Worm (Caenorhabditis elegans): ENCODE results near the gene R08C7.1.

Gene R08C7.1

DNA sequence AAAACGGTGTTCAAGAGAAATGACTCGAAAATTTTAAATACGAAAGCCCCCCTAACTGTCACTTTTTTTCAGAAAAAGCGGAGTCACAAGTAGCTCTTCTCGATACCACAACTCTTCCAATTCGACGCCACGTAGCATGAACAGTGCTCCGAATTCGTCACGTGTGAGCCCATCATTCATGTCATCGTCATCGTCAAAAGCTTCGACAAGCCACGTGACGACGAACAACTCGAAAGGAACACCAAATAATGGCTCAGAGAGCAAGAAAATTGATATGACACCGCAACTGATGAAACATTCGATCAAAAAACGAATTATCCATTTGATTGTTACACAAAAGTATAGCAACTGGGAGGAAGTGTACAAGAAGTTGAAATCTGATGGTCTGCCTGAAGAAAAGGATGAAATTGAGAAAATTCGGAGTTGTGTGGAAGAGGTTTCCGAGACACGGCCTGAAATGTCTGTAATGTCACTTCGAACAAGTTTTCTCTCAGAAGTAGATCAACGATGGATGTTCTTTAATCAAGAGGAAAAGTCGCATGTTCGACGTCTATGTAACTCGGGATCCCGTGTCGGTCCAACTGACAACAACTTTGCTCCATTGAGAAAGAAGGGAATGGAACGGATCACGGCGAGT, 40.2 kb upstream of the R08C7.1 start:
- TF ChIP-seq tbx-2 (tag; optimal IDR thresholded peaks at IDR 0.05) (no peak), K09A11.1 (tag; optimal IDR thresholded peaks at IDR 0.05; ENCODE audit: insufficient read depth) (no peak), ref-2 (tag; optimal IDR thresholded peaks at IDR 0.05) (peak; percentile 0)

ce11 chrIV:4411948-4412335, 39.7 kb upstream of the R08C7.1 start:
- TF ChIP-seq tbx-2 (tag; optimal IDR thresholded peaks at IDR 0.05) (no peak), pqm-1 (tag; optimal IDR thresholded peaks at IDR 0.05) (no peak), hlh-6 (tag; optimal IDR thresholded peaks at IDR 0.05) (no peak), T23F11.4 (GFP tag; optimal IDR thresholded peaks at IDR 0.05) (no peak), ceh-48 (tag; optimal IDR thresholded peaks at IDR 0.05) (no peak), che-1 (tag; optimal IDR thresholded peaks at IDR 0.05) (no peak), Y22D7AL.16 (tag; optimal IDR thresholded peaks at IDR 0.05) (no peak), eyg-1 (tag; optimal IDR thresholded peaks at IDR 0.05) (no peak), zip-5 (tag; optimal IDR thresholded peaks at IDR 0.05) (no peak), mec-3 (tag; optimal IDR thresholded peaks at IDR 0.05; ENCODE audit: borderline replicate concordance) (no peak), lim-6 (tag; optimal IDR thresholded peaks at IDR 0.05) (no peak), fkh-10 (GFP tag; optimal IDR thresholded peaks at IDR 0.05) (no peak), K02D7.2 (tag; optimal IDR thresholded peaks at IDR 0.05) (no peak), pax-1 (tag; optimal IDR thresholded peaks at IDR 0.05) (no peak), ceh-19 (GFP tag; optimal IDR thresholded peaks at IDR 0.05) (no peak), ceh-30 (tag; optimal IDR thresholded peaks at IDR 0.05) (no peak), ceh-45 (GFP tag; IDR thresholded peaks at IDR 0.05) (no peak), pag-3 (tag; optimal IDR thresholded peaks at IDR 0.05; ENCODE audit: borderline replicate concordance) (no peak), hlh-8 (tag; optimal IDR thresholded peaks at IDR 0.05) (no peak), nhr-11 (tag; optimal IDR thresholded peaks at IDR 0.05) (no peak)

- TF ChIP-seq pax-1 (tag; optimal IDR thresholded peaks at IDR 0.05), result no peak
- TF ChIP-seq che-1 (tag; optimal IDR thresholded peaks at IDR 0.05), result no peak
- no peak for TF ChIP-seq ceh-31 (tag; optimal IDR thresholded peaks at IDR 0.05)
- TF ChIP-seq ama-1 (optimal IDR thresholded peaks at IDR 0.05), result no peak
- TF ChIP-seq eyg-1 (tag; optimal IDR thresholded peaks at IDR 0.05), result no peak
- no peak for TF ChIP-seq ceh-22 (tag; optimal IDR thresholded peaks at IDR 0.05)
- no peak for TF ChIP-seq elt-4 (tag; optimal IDR thresholded peaks at IDR 0.05)
- no peak for TF ChIP-seq ceh-18 (tag; optimal IDR thresholded peaks at IDR 0.05)
- no peak for TF ChIP-seq ceh-48 (tag; optimal IDR thresholded peaks at IDR 0.05)
- TF ChIP-seq mec-3 (tag; optimal IDR thresholded peaks at IDR 0.05; ENCODE audit: borderline replicate concordance), result no peak
- no peak for TF ChIP-seq nhr-11 (tag; optimal IDR thresholded peaks at IDR 0.05)
Measured at ce11 chrIV:4413114-4413513, 38.6 kb upstream of the R08C7.1 start.

- TF ChIP-seq hlh-30 (tag; optimal IDR thresholded peaks at IDR 0.05; ENCODE audit: insufficient read depth) (no peak), hlh-13 (GFP tag; optimal IDR thresholded peaks at IDR 0.05) (no peak)
Measured at ce11 chrIV:4422029-4422428, 29.6 kb upstream of the R08C7.1 start, which contains the start of gene clec-175. Gene clec-175, plus strand, starts transcription at chrIV:4422329.

DNA sequence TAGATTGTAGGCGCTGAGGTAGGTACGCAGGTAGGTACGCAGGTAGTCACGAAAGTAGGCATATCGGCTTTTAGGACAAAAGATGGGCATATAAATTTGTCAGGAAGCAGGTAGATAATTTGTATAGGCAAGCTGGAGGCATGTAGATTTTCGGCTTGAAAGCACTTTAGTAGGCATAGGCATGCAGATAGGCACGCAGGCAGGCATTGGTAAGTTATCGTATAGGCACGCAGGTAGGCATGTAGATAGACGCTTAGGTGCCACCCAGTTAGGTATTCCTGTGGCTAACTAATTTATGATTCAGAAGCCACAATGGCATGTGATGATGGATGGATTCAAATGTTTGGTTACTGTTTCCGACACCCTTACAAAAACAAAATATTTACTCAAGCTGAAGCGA, 28.6 kb upstream of the R08C7.1 start:
- no peak for TF ChIP-seq dve-1 (tag; optimal IDR thresholded peaks at IDR 0.05)
- no peak for TF ChIP-seq ahr-1 (tag; optimal IDR thresholded peaks at IDR 0.05)
- no peak for TF ChIP-seq ceh-45 (GFP tag; IDR thresholded peaks at IDR 0.05)
- no peak for TF ChIP-seq npax-4 (tag; optimal IDR thresholded peaks at IDR 0.05)

DNA sequence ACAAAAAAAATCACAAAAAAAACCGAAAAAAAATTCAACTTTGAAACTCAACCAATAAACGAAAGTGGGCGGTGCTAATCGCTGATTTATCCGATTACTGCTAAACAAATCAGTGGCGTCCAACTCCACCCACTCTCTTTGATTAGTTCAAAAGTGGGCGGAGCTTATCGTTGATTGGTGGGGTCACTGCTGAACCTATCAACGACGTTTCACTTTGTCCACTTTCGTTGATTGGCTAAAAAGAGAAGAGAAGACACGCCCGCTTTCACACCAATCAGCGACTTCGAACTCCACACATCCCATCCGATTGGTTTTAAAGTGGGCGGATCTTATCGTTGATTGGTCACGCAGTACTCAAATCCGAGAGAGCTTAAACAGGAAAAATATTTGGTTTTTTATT, 27.8 kb upstream of the R08C7.1 start:
- TF ChIP-seq sox-4 (tag; optimal IDR thresholded peaks at IDR 0.05), result no peak
- no peak for TF ChIP-seq ztf-16 (tag; optimal IDR thresholded peaks at IDR 0.05)
- TF ChIP-seq nfya-1 (tag; optimal IDR thresholded peaks at IDR 0.05), result peak; percentile 99
- TF ChIP-seq mec-3 (tag; optimal IDR thresholded peaks at IDR 0.05; ENCODE audit: borderline replicate concordance), result no peak
